ENCODE assay signal across 2 fruit fly cellular contexts in the genomic region with DNA sequence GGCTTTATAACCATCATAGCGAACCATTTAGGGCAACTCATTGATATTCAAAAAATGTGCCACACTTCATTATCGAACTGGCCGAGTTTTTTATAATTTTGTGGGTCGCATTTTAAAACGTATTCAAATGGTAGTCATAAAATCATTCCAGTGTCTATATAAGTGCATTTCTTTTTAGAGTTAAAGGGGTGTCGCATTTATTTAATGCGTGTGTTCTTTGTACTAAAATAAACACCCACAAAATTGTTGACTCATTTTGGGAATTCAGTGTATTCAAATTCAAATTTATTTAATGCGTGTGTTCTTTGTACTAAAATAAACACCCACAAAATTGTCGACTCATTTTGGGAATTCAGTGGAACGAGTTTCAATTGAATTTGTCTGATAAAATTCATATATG.
A peak's percentile ranks its signal among the peaks of the same experiment; 100 is the strongest.
TF ChIP-seq lines count a peak whose summit lies in the region.

No protein-coding gene starts in this region.

- no peak for TF ChIP-seq CTCF in whole organism, embryonic (GFP tag; optimal IDR thresholded peaks at IDR 0.05; lab: Kevin White, UChicago)

TF ChIP-seq in whole organism, adult, 20 proteins besides CTCF, POLR2A, EP300 and RAD21:
- no peak for TF ChIP-seq CG7045 (GFP tag; optimal IDR thresholded peaks at IDR 0.05; lab: Kevin White, UChicago)
- no peak for TF ChIP-seq CG1620 (GFP tag; optimal IDR thresholded peaks at IDR 0.05; lab: Kevin White, UChicago)
- TF ChIP-seq kay (GFP tag; lab: Kevin White, UChicago; ENCODE audit: borderline replicate concordance), result peak; percentile 77

TF ChIP-seq in whole organism, embryonic, 481 proteins besides CTCF, POLR2A, EP300 and RAD21 (continues in another document):
- TF ChIP-seq Sox100B (GFP tag; optimal IDR thresholded peaks at IDR 0.05; lab: Kevin White, UChicago) (no peak), CG14441 (GFP tag; IDR thresholded peaks at IDR 0.05; lab: Robert Waterston, UW) (no peak), CG9609 (GFP tag; optimal IDR thresholded peaks at IDR 0.05; lab: Kevin White, UChicago) (no peak), vvl (GFP tag; IDR thresholded peaks at IDR 0.05; lab: Robert Waterston, UW) (peak; percentile 52; the same call in 1 of the 2 replicates), CG3847 (GFP tag; IDR thresholded peaks at IDR 0.05; lab: Robert Waterston, UW) (no peak), CG3163 (GFP tag; optimal IDR thresholded peaks at IDR 0.05; lab: Kevin White, UChicago) (no peak), CG12391 (tag; optimal IDR thresholded peaks at IDR 0.05; lab: Kevin White, UChicago) (peak; percentile 4), ATbp (GFP tag; optimal IDR thresholded peaks at IDR 0.05; lab: Kevin White, UChicago) (no peak), CG1233 (GFP tag; optimal IDR thresholded peaks at IDR 0.05; lab: Kevin White, UChicago) (peak; percentile 17), Dek (tag; optimal IDR thresholded peaks at IDR 0.05; lab: Kevin White, UChicago) (no peak), Nf-YB (GFP tag; optimal IDR thresholded peaks at IDR 0.05; lab: Kevin White, UChicago) (peak; percentile 1), fd3F (GFP tag; optimal IDR thresholded peaks at IDR 0.05; lab: Kevin White, UChicago) (peak; percentile 4), HLH4C (GFP tag; IDR thresholded peaks at IDR 0.05; lab: Robert Waterston, UW; ENCODE audit: partially characterized antibody) (no peak), crc (GFP tag; optimal IDR thresholded peaks at IDR 0.05; lab: Kevin White, UChicago) (no peak), Hand (GFP tag; optimal IDR thresholded peaks at IDR 0.05; lab: Kevin White, UChicago) (no peak), CG12942 (GFP tag; optimal IDR thresholded peaks at IDR 0.05; lab: Kevin White, UChicago) (no peak), CG10366 (GFP tag; IDR thresholded peaks at IDR 0.05; lab: Robert Waterston, UW) (no peak), otp (GFP tag; IDR thresholded peaks at IDR 0.05; lab: Robert Waterston, UW) (no peak), wor (GFP tag; IDR thresholded peaks at IDR 0.05; lab: Robert Waterston, UW) (no peak), dysf (GFP tag; IDR thresholded peaks at IDR 0.05; lab: Robert Waterston, UW) (no peak), CG10431 (GFP tag; optimal IDR thresholded peaks at IDR 0.05; lab: Kevin White, UChicago) (no peak), sens-2 (GFP tag; IDR thresholded peaks at IDR 0.05; lab: Robert Waterston, UW) (no peak), org-1 (GFP tag; optimal IDR thresholded peaks at IDR 0.05; lab: Kevin White, UChicago) (no peak), CG15269 (tag; optimal IDR thresholded peaks at IDR 0.05; lab: Kevin White, UChicago) (peak; percentile 21), CG2875 (GFP tag; optimal IDR thresholded peaks at IDR 0.05; lab: Kevin White, UChicago) (peak; percentile 10), Dfd (GFP tag; optimal IDR thresholded peaks at IDR 0.05; lab: Kevin White, UChicago) (no peak), CG15601 (tag; optimal IDR thresholded peaks at IDR 0.05; lab: Kevin White, UChicago) (peak; percentile 26), Nf-YA (GFP tag; IDR thresholded peaks at IDR 0.05; lab: Robert Waterston, UW) (no peak), Tbp (GFP tag; optimal IDR thresholded peaks at IDR 0.05; lab: Kevin White, UChicago) (no peak), kni (GFP tag; optimal IDR thresholded peaks at IDR 0.05; lab: Kevin White, UChicago) (no peak), MBD-R2 (GFP tag; IDR thresholded peaks at IDR 0.05; lab: Robert Waterston, UW) (no peak), dmrt11E (tag; optimal IDR thresholded peaks at IDR 0.05; lab: Kevin White, UChicago) (no peak), tll (GFP tag; optimal IDR thresholded peaks at IDR 0.05; lab: Kevin White, UChicago) (no peak), nerfin-2 (GFP tag; IDR thresholded peaks at IDR 0.05; lab: Robert Waterston, UW; ENCODE audit: partially characterized antibody) (no peak), caup (GFP tag; optimal IDR thresholded peaks at IDR 0.05; lab: Kevin White, UChicago; ENCODE audit: severe bottlenecking) (no peak), gfzf (GFP tag; optimal IDR thresholded peaks at IDR 0.05; lab: Kevin White, UChicago) (no peak), slou (GFP tag; optimal IDR thresholded peaks at IDR 0.05; lab: Kevin White, UChicago) (no peak), mam (GFP tag; optimal IDR thresholded peaks at IDR 0.05; lab: Kevin White, UChicago) (no peak), Gug (GFP tag; IDR thresholded peaks at IDR 0.05; lab: Robert Waterston, UW) (no peak), Nf-YC (tag; optimal IDR thresholded peaks at IDR 0.05; lab: Kevin White, UChicago) (no peak), Xrp1 (GFP tag; IDR thresholded peaks at IDR 0.05; lab: Robert Waterston, UW) (peak; percentile 51; the same call in 1 of the 2 replicates), HmgD (GFP tag; optimal IDR thresholded peaks at IDR 0.05; lab: Kevin White, UChicago) (no peak), lab (GFP tag; optimal IDR thresholded peaks at IDR 0.05; lab: Kevin White, UChicago) (no peak), NK7.1 (GFP tag; optimal IDR thresholded peaks at IDR 0.05; lab: Kevin White, UChicago) (no peak), dimm (GFP tag; IDR thresholded peaks at IDR 0.05; lab: Robert Waterston, UW) (no peak), gsb-n (tag; optimal IDR thresholded peaks at IDR 0.05; lab: Kevin White, UChicago) (no peak), CG10147 (GFP tag; optimal IDR thresholded peaks at IDR 0.05; lab: Kevin White, UChicago) (no peak), CG9437 (GFP tag; optimal IDR thresholded peaks at IDR 0.05; lab: Kevin White, UChicago) (no peak), ind (GFP tag; optimal IDR thresholded peaks at IDR 0.05; lab: Kevin White, UChicago) (no peak), ro (GFP tag; IDR thresholded peaks at IDR 0.05; lab: Robert Waterston, UW) (no peak), shn (GFP tag; optimal IDR thresholded peaks at IDR 0.05; lab: Kevin White, UChicago) (no peak), odd (GFP tag; optimal IDR thresholded peaks at IDR 0.05; lab: Kevin White, UChicago) (peak; percentile 18), luna (GFP tag; optimal IDR thresholded peaks at IDR 0.05; lab: Kevin White, UChicago) (no peak), jigr1 (GFP tag; IDR thresholded peaks at IDR 0.05; lab: Robert Waterston, UW) (no peak), vnd (GFP tag; IDR thresholded peaks at IDR 0.05; lab: Robert Waterston, UW; ENCODE audit: partially characterized antibody) (no peak), CG12071 (GFP tag; optimal IDR thresholded peaks at IDR 0.05; lab: Kevin White, UChicago) (no peak), fd102C (GFP tag; optimal IDR thresholded peaks at IDR 0.05; lab: Kevin White, UChicago) (no peak), bab2 (GFP tag; optimal IDR thresholded peaks at IDR 0.05; lab: Kevin White, UChicago) (peak; percentile 28), Oli (tag; optimal IDR thresholded peaks at IDR 0.05; lab: Kevin White, UChicago) (peak; percentile 2), Ets65A (GFP tag; lab: Kevin White, UChicago) (no peak), Dip2 (GFP tag; IDR thresholded peaks at IDR 0.05; lab: Robert Waterston, UW) (no peak), Dad (GFP tag; optimal IDR thresholded peaks at IDR 0.05; lab: Kevin White, UChicago) (no peak), CG11696 (GFP tag; IDR thresholded peaks at IDR 0.05; lab: Robert Waterston, UW) (no peak), pfk (GFP tag; optimal IDR thresholded peaks at IDR 0.05; lab: Kevin White, UChicago) (no peak), CG8290 (GFP tag; optimal IDR thresholded peaks at IDR 0.05; lab: Kevin White, UChicago) (no peak), CG8290 (tag; optimal IDR thresholded peaks at IDR 0.05; lab: Kevin White, UChicago) (peak in 1 of 2 experiments; percentile 45), CG17328 (GFP tag; IDR thresholded peaks at IDR 0.05; lab: Robert Waterston, UW) (0 out of 2 replicates have a peak, but pooled peaks have one; percentile 16), wek (GFP tag; optimal IDR thresholded peaks at IDR 0.05; lab: Kevin White, UChicago) (no peak), nom (GFP tag; optimal IDR thresholded peaks at IDR 0.05; lab: Kevin White, UChicago) (no peak), NC2α (GFP tag; optimal IDR thresholded peaks at IDR 0.05; lab: Kevin White, UChicago) (no peak), CG12104 (GFP tag; optimal IDR thresholded peaks at IDR 0.05; lab: Kevin White, UChicago) (no peak), emc (GFP tag; optimal IDR thresholded peaks at IDR 0.05; lab: Kevin White, UChicago) (no peak), Med (GFP tag; lab: Kevin White, UChicago) (peak; percentile 68), CG9727 (GFP tag; optimal IDR thresholded peaks at IDR 0.05; lab: Kevin White, UChicago) (no peak), stc (GFP tag; IDR thresholded peaks at IDR 0.05; lab: Robert Waterston, UW) (no peak; the same call in 1 of the 2 replicates), sqz (GFP tag; optimal IDR thresholded peaks at IDR 0.05; lab: Kevin White, UChicago) (no peak), ash1 (GFP tag; optimal IDR thresholded peaks at IDR 0.05; lab: Kevin White, UChicago) (no peak), Opbp (GFP tag; IDR thresholded peaks at IDR 0.05; lab: Robert Waterston, UW; ENCODE audit: partially characterized antibody) (no peak), CG4360 (GFP tag; IDR thresholded peaks at IDR 0.05; lab: Robert Waterston, UW) (no peak), zen2 (GFP tag; IDR thresholded peaks at IDR 0.05; lab: Robert Waterston, UW; ENCODE audit: partially characterized antibody) (no peak), kay (GFP tag; optimal IDR thresholded peaks at IDR 0.05; lab: Kevin White, UChicago) (no peak), CG1529 (GFP tag; optimal IDR thresholded peaks at IDR 0.05; lab: Kevin White, UChicago) (peak; percentile 9), CG10274 (GFP tag; optimal IDR thresholded peaks at IDR 0.05; lab: Kevin White, UChicago) (no peak), CG17568 (GFP tag; optimal IDR thresholded peaks at IDR 0.05; lab: Kevin White, UChicago) (peak; percentile 54), Deaf1 (tag; optimal IDR thresholded peaks at IDR 0.05; lab: Kevin White, UChicago) (no peak), Bteb2 (GFP tag; optimal IDR thresholded peaks at IDR 0.05; lab: Kevin White, UChicago) (no peak), sd (tag; optimal IDR thresholded peaks at IDR 0.05; lab: Kevin White, UChicago) (peak; percentile 72)
